Fruit fly (Drosophila melanogaster) whole organism, pupa: Measurements from ENCODE around the gene Liprin-beta.

Experiments
- CG10348 ChIP-seq: fragments of 200-800 bp; sonication (Bioruptor generic); IDR thresholded peaks from 2 replicates; pipeline ENCODE4 v1.3.6; 2022; ENCODE audit warnings: missing biosample characterization, missing genetic modification characterization
- CG12605 ChIP-seq: fragments of 200-800 bp; sonication (Bioruptor generic); IDR thresholded peaks from 2 replicates; pipeline ENCODE4 v1.3.6; 2022; ENCODE audit warnings: missing biosample characterization, missing genetic modification characterization
- CG13204 ChIP-seq: fragments of 200-800 bp; sonication (Bioruptor generic); optimal IDR thresholded peaks from 2 replicates; lab custom pipeline; 2018; ENCODE audit warnings: missing biosample characterization, mild to moderate bottlenecking, missing genetic modification characterization, moderate library complexity
- CG14655 ChIP-seq: fragments of 200-800 bp; sonication (Bioruptor generic); optimal IDR thresholded peaks from 3 replicates; lab custom pipeline; 2017; ENCODE audit warnings: mild to moderate bottlenecking, missing biosample characterization, missing genetic modification reagents, missing genetic modification characterization
- CG15710 ChIP-seq: fragments of 200-800 bp; sonication (Bioruptor generic); optimal IDR thresholded peaks from 2 replicates; lab custom pipeline; 2018; ENCODE audit warnings: missing biosample characterization, mild to moderate bottlenecking, missing genetic modification characterization, moderate library complexity
- CG17806 ChIP-seq: fragments of 200-800 bp; sonication (Bioruptor generic); optimal IDR thresholded peaks from 2 replicates; lab custom pipeline; 2018; ENCODE audit warnings: missing biosample characterization, mild to moderate bottlenecking, missing genetic modification characterization, moderate library complexity
- CG32121 ChIP-seq: fragments of 200-800 bp; sonication (Bioruptor generic); IDR thresholded peaks from 2 replicates; pipeline ENCODE4 v1.3.6; 2022; ENCODE audit warnings: missing biosample characterization, missing genetic modification characterization
- CG34367 ChIP-seq: fragments of 200-800 bp; sonication (Bioruptor generic); optimal IDR thresholded peaks from 2 replicates; lab custom pipeline; 2018; ENCODE audit warnings: missing biosample characterization, mild to moderate bottlenecking, missing genetic modification characterization
- CG4496 ChIP-seq: fragments of 200-800 bp; sonication (Bioruptor generic); IDR thresholded peaks from 3 replicates; pipeline ENCODE4 v1.3.6; 2022; ENCODE audit warnings: missing biosample characterization, missing genetic modification characterization
- CG8159 ChIP-seq: fragments of 200-800 bp; sonication (Bioruptor generic); optimal IDR thresholded peaks from 3 replicates; lab custom pipeline; 2018; ENCODE audit warnings: missing biosample characterization, mild to moderate bottlenecking, missing genetic modification characterization, moderate library complexity
- CG8301 ChIP-seq: fragments of 200-800 bp; sonication (Bioruptor generic); optimal IDR thresholded peaks from 2 replicates; lab custom pipeline; 2018; ENCODE audit warnings: missing biosample characterization, mild to moderate bottlenecking, missing genetic modification characterization
- CG9948 ChIP-seq: fragments of 200-800 bp; sonication (Bioruptor generic); optimal IDR thresholded peaks from 2 replicates; lab custom pipeline; 2018; ENCODE audit warnings: missing biosample characterization, mild to moderate bottlenecking, missing genetic modification characterization, moderate library complexity
- D1 ChIP-seq: fragments of 200-800 bp; sonication (Bioruptor generic); optimal IDR thresholded peaks from 2 replicates; lab custom pipeline; 2018; ENCODE audit warnings: missing biosample characterization, mild to moderate bottlenecking, missing genetic modification characterization, moderate library complexity
- EcR ChIP-seq: fragments of 200-800 bp; sonication (Bioruptor generic); optimal IDR thresholded peaks from 3 replicates; lab custom pipeline; 2019; ENCODE audit warnings: missing biosample characterization, missing genetic modification characterization, mild to moderate bottlenecking, moderate library complexity, missing genetic modification reagents
- Ets98B ChIP-seq: fragments of 200-800 bp; sonication (Bioruptor generic); IDR thresholded peaks from 2 replicates; pipeline ENCODE4 v1.3.6; 2022; ENCODE audit warnings: missing biosample characterization, missing genetic modification characterization
- Pif1A ChIP-seq: fragments of 200-800 bp; sonication (Bioruptor generic); optimal IDR thresholded peaks from 3 replicates; lab custom pipeline; 2016; ENCODE audit warnings: missing biosample characterization, missing genetic modification characterization
- Pif1B ChIP-seq: fragments of 200-800 bp; sonication (Bioruptor generic); optimal IDR thresholded peaks from 3 replicates; lab custom pipeline; 2016; ENCODE audit warnings: missing biosample characterization, missing genetic modification characterization
- Snoo ChIP-seq: fragments of 200-800 bp; sonication (Bioruptor generic); optimal IDR thresholded peaks from 3 replicates; lab custom pipeline; 2017; ENCODE audit warnings: missing biosample characterization, mild to moderate bottlenecking, missing genetic modification characterization, inconsistent platforms
- fd96Ca ChIP-seq: fragments of 200-800 bp; sonication (Bioruptor generic); IDR thresholded peaks from 3 replicates; pipeline ENCODE4 v1.3.6; 2022; ENCODE audit warnings: missing biosample characterization, missing genetic modification characterization
- gl ChIP-seq: fragments of 200-800 bp; sonication (Bioruptor generic); optimal IDR thresholded peaks from 2 replicates; lab custom pipeline; 2018; ENCODE audit warnings: missing biosample characterization, mild to moderate bottlenecking, missing genetic modification characterization
- rn ChIP-seq: fragments of 200-800 bp; sonication (Bioruptor generic); IDR thresholded peaks from 2 replicates; pipeline ENCODE4 v1.3.6; 2022; ENCODE audit warnings: missing biosample characterization, missing genetic modification characterization

Liprin-beta gene

dm6 chr3L:13490689-13491348 is 22.2 kb upstream of the Liprin-beta start:
- TF ChIP-seq Ets98B (GFP tag; lab: Robert Waterston, UW) (no peak), CG15710 (tag; lab: Kevin White, UChicago) (no peak), Snoo (tag; lab: Kevin White, UChicago) (no peak), Pif1A (GFP tag; lab: Kevin White, UChicago) (no peak)

dm6 chr3L:13494363-13495015 is 18.6 kb upstream of the Liprin-beta start:
- TF ChIP-seq CG17806 (tag; lab: Kevin White, UChicago), result peak; percentile 35
- peak; percentile 60 for TF ChIP-seq gl (tag; lab: Kevin White, UChicago)
- peak; percentile 37; the same call in 1 of the 2 replicates for TF ChIP-seq CG12605 (GFP tag; lab: Robert Waterston, UW)
- TF ChIP-seq Ets98B (GFP tag; lab: Robert Waterston, UW), result peak; percentile 45; the same call in 1 of the 2 replicates
- peak; percentile 65; the same call in 2 of the 3 replicates for TF ChIP-seq CG4496
- peak; percentile 16; the same call in 1 of the 3 replicates for TF ChIP-seq fd96Ca (GFP tag; lab: Robert Waterston, UW)
- TF ChIP-seq CG9948, result peak; percentile 59
- TF ChIP-seq Pif1B (GFP tag; lab: Kevin White, UChicago), result peak; percentile 81
- peak; percentile 85 for TF ChIP-seq CG13204 (GFP tag; lab: Kevin White, UChicago)
- peak; percentile 70 for TF ChIP-seq Snoo (tag; lab: Kevin White, UChicago)
- peak; percentile 14; the same call in 1 of the 2 replicates for TF ChIP-seq CG32121 (GFP tag; lab: Robert Waterston, UW)
- TF ChIP-seq CG10348 (GFP tag; lab: Robert Waterston, UW), result no peak
- peak; percentile 55 for TF ChIP-seq CG15710 (tag; lab: Kevin White, UChicago)
- peak; percentile 37 for TF ChIP-seq CG14655 (GFP tag; lab: Kevin White, UChicago)
- peak; percentile 54 for TF ChIP-seq CG34367 (tag; lab: Kevin White, UChicago)
- TF ChIP-seq Pif1A (GFP tag; lab: Kevin White, UChicago), result peak; percentile 86
- peak; percentile 62 for TF ChIP-seq CG8159 (tag; lab: Kevin White, UChicago)
- peak; percentile 21; the same call in 1 of the 2 replicates for TF ChIP-seq rn (GFP tag; lab: Robert Waterston, UW)
- TF ChIP-seq EcR (GFP tag; lab: Kevin White, UChicago), result peak; percentile 63
- TF ChIP-seq CG8301 (tag; lab: Kevin White, UChicago), result peak; percentile 5
- TF ChIP-seq D1, result no peak

dm6 chr3L:13495065-13495464 is 18.0 kb upstream of the Liprin-beta start:
- TF ChIP-seq gl (tag; lab: Kevin White, UChicago) (peak; percentile 96), Pif1A (GFP tag; lab: Kevin White, UChicago) (peak; percentile 96), rn (GFP tag; lab: Robert Waterston, UW) (peak; percentile 86), CG10348 (GFP tag; lab: Robert Waterston, UW) (no peak), CG4496 (peak; percentile 96), CG8159 (tag; lab: Kevin White, UChicago) (peak; percentile 80), Ets98B (GFP tag; lab: Robert Waterston, UW) (peak; percentile 89), CG9948 (peak; percentile 73), EcR (GFP tag; lab: Kevin White, UChicago) (no peak), CG15710 (tag; lab: Kevin White, UChicago) (peak; percentile 84), CG17806 (tag; lab: Kevin White, UChicago) (peak; percentile 82), CG8301 (tag; lab: Kevin White, UChicago) (peak; percentile 68), CG32121 (GFP tag; lab: Robert Waterston, UW) (peak; percentile 79), CG34367 (tag; lab: Kevin White, UChicago) (peak; percentile 85), CG14655 (GFP tag; lab: Kevin White, UChicago) (peak; percentile 80), fd96Ca (GFP tag; lab: Robert Waterston, UW) (peak; percentile 91), Pif1B (GFP tag; lab: Kevin White, UChicago) (peak; percentile 92), CG13204 (GFP tag; lab: Kevin White, UChicago) (peak; percentile 93), Snoo (tag; lab: Kevin White, UChicago) (peak; percentile 54), CG12605 (GFP tag; lab: Robert Waterston, UW) (peak; percentile 99), D1 (peak; percentile 37)

- TF ChIP-seq CG8301 (tag; lab: Kevin White, UChicago), result no peak
- TF ChIP-seq Snoo (tag; lab: Kevin White, UChicago), result peak; percentile 64
- peak; percentile 64 for TF ChIP-seq EcR (GFP tag; lab: Kevin White, UChicago)
- peak; percentile 40; the same call in 1 of the 2 replicates for TF ChIP-seq Ets98B (GFP tag; lab: Robert Waterston, UW)
- TF ChIP-seq CG17806 (tag; lab: Kevin White, UChicago), result peak; percentile 1
- TF ChIP-seq CG34367 (tag; lab: Kevin White, UChicago), result peak; percentile 34
- peak; percentile 54 for TF ChIP-seq CG15710 (tag; lab: Kevin White, UChicago)
- peak; percentile 50 for TF ChIP-seq CG8159 (tag; lab: Kevin White, UChicago)
- peak; percentile 9 for TF ChIP-seq Pif1B (GFP tag; lab: Kevin White, UChicago)
- peak; percentile 42 for TF ChIP-seq CG32121 (GFP tag; lab: Robert Waterston, UW)
- peak; percentile 28 for TF ChIP-seq CG9948
- TF ChIP-seq Pif1A (GFP tag; lab: Kevin White, UChicago), result no peak
- peak; percentile 68 for TF ChIP-seq gl (tag; lab: Kevin White, UChicago)
- TF ChIP-seq D1, result no peak
- peak; percentile 26 for TF ChIP-seq CG14655 (GFP tag; lab: Kevin White, UChicago)
- no peak for TF ChIP-seq rn (GFP tag; lab: Robert Waterston, UW)
- TF ChIP-seq CG4496, result peak; percentile 45; the same call in 1 of the 3 replicates
- peak; percentile 60; the same call in 1 of the 3 replicates for TF ChIP-seq fd96Ca (GFP tag; lab: Robert Waterston, UW)
- peak; percentile 77 for TF ChIP-seq CG13204 (GFP tag; lab: Kevin White, UChicago)
- TF ChIP-seq CG12605 (GFP tag; lab: Robert Waterston, UW), result peak; percentile 46; the same call in 1 of the 2 replicates
Measured at dm6 chr3L:13497720-13498355, 15.2 kb upstream of the Liprin-beta start.
